Worm (Caenorhabditis elegans) whole organism, L1 larva: Measurements from ENCODE around the gene F49C5.12.

Experiments
- C34B4.2 ChIP-seq: sonication (generic microtip); optimal IDR thresholded peaks from 2 replicates; lab custom pipeline; 2017; ENCODE audit warnings: mild to moderate bottlenecking, missing genetic modification characterization, missing compliant biosample characterization
- Y116A8C.19 ChIP-seq: sonication (generic microtip); optimal IDR thresholded peaks from 2 replicates; lab custom pipeline; 2016; ENCODE audit warnings: missing compliant biosample characterization, missing genetic modification characterization, borderline replicate concordance
- alr-1 ChIP-seq: fragments of 200-800 bp; sonication (Bioruptor generic); optimal IDR thresholded peaks from 2 replicates; lab custom pipeline; 2018; ENCODE audit warnings: borderline replicate concordance, mild to moderate bottlenecking, missing genetic modification characterization, missing compliant biosample characterization
- aly-2 ChIP-seq: fragments of 150-350 bp; optimal IDR thresholded peaks from 2 replicates; lab custom pipeline; 2014; ENCODE audit warnings: missing biosample characterization, missing genetic modification characterization
- ama-1 ChIP-seq: fragments of 150-350 bp; optimal IDR thresholded peaks from 2 replicates; lab custom pipeline; 2014
- blmp-1 ChIP-seq: fragments of 150-350 bp; optimal IDR thresholded peaks from 2 replicates; lab custom pipeline; 2014; ENCODE audit warnings: missing biosample characterization, missing genetic modification characterization
- ceh-82 ChIP-seq, 3 experiments: fragments of 150-350 bp in 1 of 3; sonication (generic microtip) in 2 of 3; optimal IDR thresholded peaks; 2 replicates each; lab custom pipeline; 2014 to 2017; ENCODE audit warnings: missing biosample characterization in 3 of 3, missing genetic modification characterization in 3 of 3
- ceh-88 ChIP-seq: fragments of 200-800 bp; sonication (Bioruptor generic); IDR thresholded peaks from 2 replicates; pipeline ENCODE4 v1.3.6; 2022; ENCODE audit warnings: missing genetic modification characterization, missing compliant biosample characterization
- ceh-90 ChIP-seq: sonication (generic microtip); optimal IDR thresholded peaks from 2 replicates; lab custom pipeline; 2016; ENCODE audit warnings: missing genetic modification characterization, missing compliant biosample characterization
- ces-1 ChIP-seq: fragments of 150-350 bp; optimal IDR thresholded peaks from 2 replicates; lab custom pipeline; 2014; ENCODE audit warnings: missing biosample characterization, missing genetic modification reagents, missing genetic modification characterization
- dpl-1 ChIP-seq, 3 experiments: fragments of 150-350 bp in 2 of 3; sonication (generic microtip) in 1 of 3; optimal IDR thresholded peaks; 2 replicates each; lab custom pipeline; 2014 to 2017; ENCODE audit warnings: missing biosample characterization in 3 of 3, missing genetic modification characterization in 3 of 3, missing genetic modification reagents in 3 of 3
- dsc-1 ChIP-seq: sonication (generic microtip); optimal IDR thresholded peaks from 2 replicates; lab custom pipeline; 2016; ENCODE audit warnings: mild to moderate bottlenecking, missing genetic modification characterization, missing compliant biosample characterization
- efl-1 ChIP-seq, 4 experiments: fragments of 150-350 bp; optimal IDR thresholded peaks in 3 of 4; peaks in 1 of 4; 1 replicate in 1 of 4; 2 replicates in 3 of 4; lab custom pipeline; 2014; ENCODE audit warnings: missing biosample characterization in 2 of 4, missing genetic modification characterization in 2 of 4, missing genetic modification reagents in 2 of 4
- efl-3 ChIP-seq: fragments of 200-800 bp; sonication (Bioruptor generic); optimal IDR thresholded peaks from 2 replicates; lab custom pipeline; 2018; ENCODE audit warnings: mild to moderate bottlenecking, missing genetic modification characterization, missing compliant biosample characterization
- egl-13 ChIP-seq: sonication (generic microtip); optimal IDR thresholded peaks from 2 replicates; lab custom pipeline; 2016; ENCODE audit warnings: missing genotype, missing genetic modification reagents, missing genetic modification characterization, missing compliant biosample characterization
- elt-2 ChIP-seq: sonication (generic microtip); optimal IDR thresholded peaks from 2 replicates; lab custom pipeline; 2016; ENCODE audit warnings: missing genetic modification characterization, mild to moderate bottlenecking, inconsistent platforms, missing compliant biosample characterization, missing genetic modification reagents
- elt-3 ChIP-seq, 6 experiments: fragments of 150-350 bp in 1 of 6; sonication (generic microtip); optimal IDR thresholded peaks; 2 replicates each; lab custom pipeline; 2017 to 2018; ENCODE audit warnings: missing biosample characterization in 6 of 6, missing genetic modification characterization in 6 of 6, inconsistent platforms in 1 of 6
- ets-5 ChIP-seq: fragments of 200-800 bp; sonication (Bioruptor generic); IDR thresholded peaks from 2 replicates; pipeline ENCODE4 v1.3.6; 2022; ENCODE audit warnings: missing genetic modification characterization, missing compliant biosample characterization
- fkh-10 ChIP-seq: sonication (generic microtip); optimal IDR thresholded peaks from 2 replicates; lab custom pipeline; 2017; ENCODE audit warnings: missing biosample characterization, missing genetic modification reagents, missing genetic modification characterization
- fkh-4 ChIP-seq: sonication (generic microtip); optimal IDR thresholded peaks from 2 replicates; lab custom pipeline; 2016; ENCODE audit warnings: missing compliant biosample characterization, missing genetic modification characterization, borderline replicate concordance
- fkh-8 ChIP-seq: sonication (generic microtip); optimal IDR thresholded peaks from 2 replicates; lab custom pipeline; 2016; ENCODE audit warnings: mild to moderate bottlenecking, missing genetic modification characterization, missing compliant biosample characterization
- hlh-17 ChIP-seq: fragments of 200-800 bp; sonication (Bioruptor generic); optimal IDR thresholded peaks from 2 replicates; lab custom pipeline; 2018; ENCODE audit warnings: missing genetic modification characterization, mild to moderate bottlenecking, missing compliant biosample characterization, moderate library complexity, borderline replicate concordance
- irx-1 ChIP-seq: sonication (generic microtip); optimal IDR thresholded peaks from 2 replicates; lab custom pipeline; 2016; ENCODE audit warnings: missing genetic modification characterization, missing compliant biosample characterization
- isw-1 ChIP-seq: fragments of 200-800 bp; sonication (Bioruptor generic); IDR thresholded peaks from 2 replicates; pipeline ENCODE4 v1.3.6; 2022; ENCODE audit warnings: missing genetic modification characterization, missing compliant biosample characterization
- lin-13 ChIP-seq: fragments of 150-350 bp; optimal IDR thresholded peaks from 2 replicates; lab custom pipeline; 2014; ENCODE audit warnings: missing biosample characterization, missing genetic modification reagents, missing genetic modification characterization
- lin-14 ChIP-seq: fragments of 200-800 bp; sonication (Bioruptor generic); optimal IDR thresholded peaks from 2 replicates; lab custom pipeline; 2018; ENCODE audit warnings: mild to moderate bottlenecking, missing genetic modification characterization, moderate library complexity, missing compliant biosample characterization
- lin-15B ChIP-seq: fragments of 150-350 bp; sonication (generic microtip); optimal IDR thresholded peaks from 3 replicates; lab custom pipeline; 2014; ENCODE audit warnings: missing biosample characterization, missing genetic modification characterization
- lin-35 ChIP-seq, 2 experiments: fragments of 150-350 bp; optimal IDR thresholded peaks; 2 replicates each; lab custom pipeline; 2014; ENCODE audit warnings: missing biosample characterization in 2 of 2, missing genetic modification characterization in 2 of 2, missing genetic modification reagents in 2 of 2
- lin-39 ChIP-seq: fragments of 150-350 bp; optimal IDR thresholded peaks from 2 replicates; lab custom pipeline; 2014; ENCODE audit warnings: missing biosample characterization, missing genetic modification reagents, missing genetic modification characterization
- lsy-2 ChIP-seq, 2 experiments: fragments of 150-350 bp; optimal IDR thresholded peaks; 2 replicates each; lab custom pipeline; 2014; ENCODE audit warnings: missing biosample characterization in 2 of 2, missing genetic modification characterization in 2 of 2
- mab-9 ChIP-seq: fragments of 200-800 bp; sonication (Bioruptor generic); IDR thresholded peaks from 2 replicates; pipeline ENCODE4 v1.3.6; 2022; ENCODE audit warnings: missing genetic modification reagents, missing genetic modification characterization, missing compliant biosample characterization
- nhr-11 ChIP-seq: fragments of 150-350 bp; optimal IDR thresholded peaks from 2 replicates; lab custom pipeline; 2014; ENCODE audit warnings: missing biosample characterization, missing genetic modification characterization
- nhr-12 ChIP-seq: sonication (generic microtip); optimal IDR thresholded peaks from 2 replicates; lab custom pipeline; 2017; ENCODE audit warnings: missing biosample characterization, missing genetic modification characterization
- nhr-19 ChIP-seq: fragments of 200-800 bp; sonication (Bioruptor generic); conservative IDR thresholded peaks from 2 replicates; pipeline ENCODE4 v1.3.6; 2022; ENCODE audit warnings: missing genetic modification characterization, missing compliant biosample characterization
- nhr-20 ChIP-seq: sonication (generic microtip); optimal IDR thresholded peaks from 2 replicates; lab custom pipeline; 2016; ENCODE audit warnings: mild to moderate bottlenecking, missing genetic modification characterization, missing compliant biosample characterization
- nhr-28 ChIP-seq: fragments of 150-350 bp; optimal IDR thresholded peaks from 2 replicates; lab custom pipeline; 2014; ENCODE audit warnings: missing biosample characterization, missing genetic modification characterization
- nhr-90 ChIP-seq: sonication (generic microtip); optimal IDR thresholded peaks from 2 replicates; lab custom pipeline; 2016; ENCODE audit warnings: mild to moderate bottlenecking, missing genetic modification characterization, missing compliant biosample characterization; ENCODE audit not compliant: poor library complexity
- pax-3 ChIP-seq: fragments of 200-800 bp; sonication (Bioruptor generic); optimal IDR thresholded peaks from 2 replicates; lab custom pipeline; 2018; ENCODE audit warnings: mild to moderate bottlenecking, missing genetic modification characterization, moderate library complexity, missing compliant biosample characterization
- pqm-1 ChIP-seq: sonication (generic microtip); optimal IDR thresholded peaks from 3 replicates; lab custom pipeline; 2017; ENCODE audit warnings: missing biosample characterization, missing genetic modification characterization
- snpc-4 ChIP-seq: fragments of 150-350 bp; optimal IDR thresholded peaks from 2 replicates; lab custom pipeline; 2014; ENCODE audit warnings: missing biosample characterization, missing genetic modification characterization
- snu-23 ChIP-seq: sonication (generic microtip); optimal IDR thresholded peaks from 2 replicates; lab custom pipeline; 2016; ENCODE audit warnings: missing genetic modification characterization, missing compliant biosample characterization
- sox-4 ChIP-seq: sonication (generic microtip); optimal IDR thresholded peaks from 2 replicates; lab custom pipeline; 2016; ENCODE audit warnings: missing genetic modification characterization, missing compliant biosample characterization
- sptf-1 ChIP-seq: fragments of 150-350 bp; optimal IDR thresholded peaks from 2 replicates; lab custom pipeline; 2014; ENCODE audit warnings: missing biosample characterization, missing genetic modification characterization
- swsn-7 ChIP-seq: sonication (generic microtip); optimal IDR thresholded peaks from 2 replicates; lab custom pipeline; 2016; ENCODE audit warnings: missing genetic modification characterization, missing compliant biosample characterization
- tlp-1 ChIP-seq: fragments of 150-350 bp; optimal IDR thresholded peaks from 2 replicates; lab custom pipeline; 2014; ENCODE audit warnings: missing biosample characterization, missing genetic modification characterization
- unc-30 ChIP-seq: sonication (generic microtip); optimal IDR thresholded peaks from 2 replicates; lab custom pipeline; 2017; ENCODE audit warnings: missing biosample characterization, missing genetic modification characterization
- unc-86 ChIP-seq: sonication (generic microtip); optimal IDR thresholded peaks from 2 replicates; lab custom pipeline; 2016; ENCODE audit warnings: missing genetic modification characterization, missing compliant biosample characterization
- unc-98 ChIP-seq: fragments of 200-800 bp; sonication (Bioruptor generic); IDR thresholded peaks from 2 replicates; pipeline ENCODE4 v1.3.6; 2022; ENCODE audit warnings: missing genetic modification characterization, missing compliant biosample characterization
- vab-15 ChIP-seq: sonication (generic microtip); optimal IDR thresholded peaks from 2 replicates; lab custom pipeline; 2017; ENCODE audit warnings: missing genotype, mild to moderate bottlenecking, missing genetic modification characterization, missing compliant biosample characterization
- ztf-11 ChIP-seq, 2 experiments: sonication (generic microtip); optimal IDR thresholded peaks; 2 replicates each; lab custom pipeline; 2016 to 2017; ENCODE audit warnings: missing genetic modification characterization in 2 of 2, missing biosample characterization in 1 of 2, missing compliant biosample characterization in 1 of 2

F49C5.12 gene

DNA sequence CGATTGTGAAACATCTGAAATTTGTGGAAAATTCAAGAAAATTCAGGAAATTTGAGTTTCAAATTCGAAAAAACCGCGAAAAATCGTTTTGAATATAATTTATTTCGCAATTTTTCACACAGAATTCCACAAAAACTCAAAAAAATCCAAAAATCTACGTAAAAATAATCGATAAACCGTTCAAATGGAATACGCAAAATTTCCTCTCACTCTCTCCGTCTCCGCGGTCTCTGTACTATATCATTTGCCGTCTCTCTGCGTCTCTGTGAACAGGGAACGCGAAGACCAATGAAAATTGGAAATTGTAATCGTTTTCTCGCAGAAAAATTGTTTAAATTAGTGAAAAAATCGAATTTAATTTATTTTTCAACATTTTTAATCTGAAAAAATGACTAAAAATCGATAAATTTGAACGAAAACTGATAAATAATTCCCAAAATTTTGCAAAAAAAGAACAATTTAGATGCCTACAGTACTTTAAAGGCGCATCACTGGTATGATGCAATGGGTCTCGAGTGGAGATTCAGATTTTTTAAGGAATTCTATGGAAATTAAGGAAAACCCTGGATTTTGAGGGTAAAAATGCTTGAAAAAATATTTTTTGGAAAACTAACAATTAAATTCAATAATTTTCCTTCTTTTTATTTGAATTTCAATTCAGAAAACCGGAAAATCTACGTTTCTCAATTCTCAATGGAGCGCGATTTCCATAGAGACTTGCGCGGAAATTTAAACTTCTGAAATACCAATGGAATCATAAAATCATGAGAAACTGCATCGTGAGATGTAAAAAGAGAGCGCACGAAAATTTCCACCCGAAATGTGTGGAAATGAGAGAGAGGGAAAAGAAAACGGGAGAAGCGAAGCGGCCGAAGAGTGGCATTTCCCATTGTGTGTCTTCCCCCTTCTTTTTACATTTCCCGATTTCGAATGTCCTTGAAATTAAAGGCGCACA is 43.8 kb upstream of the F49C5.12 start, which contains the start of the genes ceh-100 and lips-15 (continued):
- TF ChIP-seq alr-1 (tag; lab: Kevin White, UChicago) (no peak), mab-9 (no peak), nhr-28 (tag; lab: Kevin White, UChicago) (no peak), snpc-4 (tag; lab: Kevin White, UChicago) (peak; percentile 16), nhr-12 (tag; lab: Kevin White, UChicago) (no peak), lin-15B (tag; lab: Kevin White, UChicago) (peak; percentile 76), dsc-1 (tag; lab: Kevin White, UChicago) (no peak), ama-1 (no peak), nhr-11 (tag; lab: Kevin White, UChicago) (no peak), pqm-1 (tag; lab: Kevin White, UChicago) (no peak), ceh-90 (tag; lab: Kevin White, UChicago) (no peak), blmp-1 (tag; lab: Kevin White, UChicago) (no peak), swsn-7 (tag; lab: Kevin White, UChicago) (no peak), fkh-8 (tag; lab: Kevin White, UChicago) (no peak), nhr-90 (tag; lab: Kevin White, UChicago) (no peak), unc-98 (no peak), egl-13 (tag; lab: Kevin White, UChicago) (no peak), irx-1 (tag; lab: Kevin White, UChicago) (no peak), elt-2 (no peak), ceh-82 (tag; optimal IDR thresholded peaks at IDR 0.05; lab: Kevin White, UChicago) (peak in 1 of 3 experiments; percentile 10), sox-4 (no peak), lin-14 (peak; percentile 46), lin-39 (no peak), Y116A8C.19 (tag; lab: Kevin White, UChicago) (no peak), lin-35 (GFP tag; optimal IDR thresholded peaks at IDR 0.05; lab: Kevin White, UChicago) (peak; percentile 8 to 65), tlp-1 (tag; lab: Kevin White, UChicago) (no peak), snu-23 (GFP tag; lab: Kevin White, UChicago) (peak; percentile 42), unc-30 (no peak), efl-1 (optimal IDR thresholded peaks at IDR 0.05; lab: Kevin White, UChicago) (peak; percentile 64 to 71), efl-1 (GFP tag; optimal IDR thresholded peaks at IDR 0.05 in 1 of 2; lab: Kevin White, UChicago) (peak; percentile 74 to 94), hlh-17 (no peak), sptf-1 (tag; lab: Kevin White, UChicago) (no peak), aly-2 (tag; lab: Kevin White, UChicago) (no peak), ztf-11 (tag; optimal IDR thresholded peaks at IDR 0.05; lab: Kevin White, UChicago) (no peak), lin-13 (GFP tag; lab: Kevin White, UChicago) (peak; percentile 5), ces-1 (GFP tag; lab: Kevin White, UChicago) (no peak), ceh-88 (GFP tag; lab: Robert Waterston, UW) (no peak), ets-5 (GFP tag; lab: Robert Waterston, UW) (no peak), pax-3 (tag; lab: Kevin White, UChicago) (no peak), unc-86 (no peak), fkh-10 (GFP tag; lab: Kevin White, UChicago) (no peak), fkh-4 (tag; lab: Kevin White, UChicago) (no peak), elt-3 (tag; optimal IDR thresholded peaks at IDR 0.05; lab: Kevin White, UChicago) (peak in 1 of 6 experiments; percentile 16), nhr-20 (no peak), vab-15 (tag; lab: Kevin White, UChicago) (no peak), lsy-2 (tag; optimal IDR thresholded peaks at IDR 0.05; lab: Kevin White, UChicago) (peak; percentile 22 to 23), dpl-1 (GFP tag; optimal IDR thresholded peaks at IDR 0.05; lab: Kevin White, UChicago) (peak; percentile 13 to 70 (median 45)), isw-1 (GFP tag; lab: Robert Waterston, UW) (no peak), nhr-19 (GFP tag; lab: Robert Waterston, UW) (no peak), efl-3 (GFP tag; lab: Kevin White, UChicago) (no peak), C34B4.2 (tag; lab: Kevin White, UChicago) (no peak)
